Worm (Caenorhabditis elegans) whole organism, young adult: ENCODE measurements around the gene Y81B9A.4.

Source experiments
- Y67H2A.10 ChIP-seq: fragments of 200-800 bp; sonication (Bioruptor generic); conservative IDR thresholded peaks from 2 replicates; pipeline ENCODE4 v1.3.6; 2022; ENCODE audit warnings: missing genetic modification reagents, missing genetic modification characterization, missing compliant biosample characterization
- ceh-27 ChIP-seq: fragments of 200-800 bp; sonication (Bioruptor generic); optimal IDR thresholded peaks from 2 replicates; lab custom pipeline; 2018; ENCODE audit warnings: mild to moderate bottlenecking, missing genetic modification characterization, moderate library complexity, missing compliant biosample characterization
- ceh-40 ChIP-seq: fragments of 200-800 bp; sonication (Bioruptor generic); IDR thresholded peaks from 2 replicates; pipeline ENCODE4 v1.3.6; 2022; ENCODE audit warnings: missing genetic modification characterization, missing compliant biosample characterization
- dpl-1 ChIP-seq: fragments of 150-350 bp; optimal IDR thresholded peaks from 2 replicates; lab custom pipeline; 2014; ENCODE audit warnings: missing biosample characterization, missing genetic modification reagents, missing genetic modification characterization
- mcd-1 ChIP-seq: fragments of 200-800 bp; sonication (Bioruptor generic); IDR thresholded peaks from 2 replicates; pipeline ENCODE4 v1.3.6; 2022; ENCODE audit warnings: missing genetic modification reagents, missing genetic modification characterization, missing compliant biosample characterization
- nhr-27 ChIP-seq: fragments of 200-800 bp; sonication (Bioruptor generic); optimal IDR thresholded peaks from 2 replicates; lab custom pipeline; 2018; ENCODE audit warnings: mild to moderate bottlenecking, missing genetic modification characterization, moderate library complexity, missing compliant biosample characterization
- nhr-80 ChIP-seq: sonication (generic microtip); optimal IDR thresholded peaks from 2 replicates; lab custom pipeline; 2016; ENCODE audit warnings: missing genetic modification characterization, missing compliant biosample characterization
- pbrm-1 ChIP-seq: fragments of 200-800 bp; sonication (Bioruptor generic); IDR thresholded peaks from 2 replicates; pipeline ENCODE4 v1.3.6; 2022; ENCODE audit warnings: missing genetic modification reagents, missing genetic modification characterization, missing compliant biosample characterization
- pha-4 ChIP-seq: fragments of 150-350 bp; sonication (generic microtip); optimal IDR thresholded peaks from 2 replicates; lab custom pipeline; 2014; ENCODE audit warnings: missing biosample characterization, missing genetic modification reagents, missing genetic modification characterization
- rpc-1 ChIP-seq, 2 experiments: fragments of 150-350 bp in 1 of 2; sonication (generic microtip) in 1 of 2; optimal IDR thresholded peaks; 2 replicates each; lab custom pipeline; 2014 to 2018; ENCODE audit warnings: missing biosample characterization in 1 of 2, missing genetic modification characterization in 1 of 2, missing genetic modification reagents in 1 of 2, missing genotype in 1 of 2

- TF ChIP-seq mcd-1 (GFP tag; lab: Robert Waterston, UW): no peak
- TF ChIP-seq dpl-1: no peak
- no peak for TF ChIP-seq rpc-1 (optimal IDR thresholded peaks at IDR 0.05; lab: Kevin White, UChicago)
- no peak for TF ChIP-seq rpc-1 (tag; optimal IDR thresholded peaks at IDR 0.05; lab: Kevin White, UChicago)
- no peak for TF ChIP-seq pbrm-1 (GFP tag; lab: Robert Waterston, UW)
- TF ChIP-seq ceh-27 (GFP tag; lab: Kevin White, UChicago): no peak
- TF ChIP-seq nhr-27 (tag; lab: Kevin White, UChicago): no peak
- no peak for TF ChIP-seq ceh-40 (GFP tag; lab: Robert Waterston, UW)
- no peak for TF ChIP-seq pha-4 (tag; lab: Kevin White, UChicago)
- TF ChIP-seq Y67H2A.10 (GFP tag; lab: Robert Waterston, UW): no peak
- TF ChIP-seq nhr-80: no peak
Measured at ce11 chrX:9226904-9227303, 46.2 kb upstream of the Y81B9A.4 start.
